Worm (Caenorhabditis elegans): ENCODE measurements around the gene Y25C1A.8.

DNA sequence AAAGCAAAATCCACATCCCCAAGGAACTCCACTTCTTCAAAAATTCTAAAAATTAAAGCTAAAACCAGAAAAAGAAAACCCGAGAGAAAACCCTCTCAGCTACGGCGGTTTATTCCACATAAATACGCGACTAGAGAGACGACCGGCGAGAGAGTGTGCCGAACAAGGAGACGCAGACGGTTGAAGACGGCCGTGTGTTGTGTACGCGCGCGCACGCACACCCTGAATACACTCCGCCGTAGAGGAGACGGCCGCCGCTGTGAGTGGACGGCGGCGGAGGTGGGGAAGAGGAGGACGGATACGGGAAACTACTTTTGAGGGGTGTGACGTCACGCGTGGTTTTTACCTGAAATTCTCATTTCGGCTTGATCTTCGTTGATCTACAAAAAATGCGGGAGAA is 22.1 kb downstream of the Y25C1A.8 start:
- TF ChIP-seq fkh-8 (tag; optimal IDR thresholded peaks at IDR 0.05): peak; percentile 30
- no peak for TF ChIP-seq ama-1 (optimal IDR thresholded peaks at IDR 0.05)
- no peak for TF ChIP-seq sox-4 (tag; optimal IDR thresholded peaks at IDR 0.05)
- no peak for TF ChIP-seq nhr-76 (tag; optimal IDR thresholded peaks at IDR 0.05)
- peak; percentile 15 to 17 for TF ChIP-seq efl-1 (optimal IDR thresholded peaks at IDR 0.05)
- peak in 1 of 2 experiments; percentile 82 for TF ChIP-seq efl-1 (GFP tag; optimal IDR thresholded peaks at IDR 0.05 in 1 of 2)
- no peak for TF ChIP-seq nhr-77 (tag; optimal IDR thresholded peaks at IDR 0.05)
- TF ChIP-seq ces-1 (GFP tag; optimal IDR thresholded peaks at IDR 0.05): no peak
- no peak for TF ChIP-seq pag-3 (tag; optimal IDR thresholded peaks at IDR 0.05; ENCODE audit: borderline replicate concordance, insufficient read depth)
- TF ChIP-seq fos-1 (tag; optimal IDR thresholded peaks at IDR 0.05): no peak
- TF ChIP-seq ceh-82 (tag; optimal IDR thresholded peaks at IDR 0.05): peak in 1 of 3 experiments; percentile 28
- no peak for TF ChIP-seq nhr-28 (tag; optimal IDR thresholded peaks at IDR 0.05)
- no peak for TF ChIP-seq snpc-4 (tag; optimal IDR thresholded peaks at IDR 0.05)

All from whole organism, L1 larva.